Worm (Caenorhabditis elegans) whole organism, mixed stage, embryonic: Measurements from ENCODE around the gene C37H5.14.
A peak's percentile ranks its signal among the peaks of the same experiment; 100 is the strongest.

Experiments
- M03D4.4 ChIP-seq: sonication (generic microtip); optimal IDR thresholded peaks from 2 replicates; lab custom pipeline; 2017; ENCODE audit warnings: mild to moderate bottlenecking, missing genetic modification characterization, missing compliant biosample characterization
- bed-3 ChIP-seq: fragments of 200-800 bp; sonication (Bioruptor generic); optimal IDR thresholded peaks from 3 replicates; lab custom pipeline; 2018; ENCODE audit warnings: mild to moderate bottlenecking, missing genetic modification characterization, moderate library complexity, missing compliant biosample characterization
- blmp-1 ChIP-seq: fragments of 150-350 bp; optimal IDR thresholded peaks from 2 replicates; lab custom pipeline; 2014; ENCODE audit warnings: missing biosample characterization, missing genetic modification characterization
- ceh-39 ChIP-seq: fragments of 150-350 bp; optimal IDR thresholded peaks from 2 replicates; lab custom pipeline; 2014; ENCODE audit warnings: missing biosample characterization, missing genetic modification characterization
- ceh-43 ChIP-seq: fragments of 200-800 bp; sonication (Bioruptor generic); optimal IDR thresholded peaks from 2 replicates; lab custom pipeline; 2018; ENCODE audit warnings: mild to moderate bottlenecking, missing genetic modification characterization, moderate library complexity, missing compliant biosample characterization
- ceh-83 ChIP-seq: fragments of 200-800 bp; sonication (Bioruptor generic); optimal IDR thresholded peaks from 2 replicates; lab custom pipeline; 2018; ENCODE audit warnings: mild to moderate bottlenecking, missing genetic modification characterization, missing compliant biosample characterization
- ces-1 ChIP-seq: fragments of 150-350 bp; optimal IDR thresholded peaks from 2 replicates; lab custom pipeline; 2014; ENCODE audit warnings: missing biosample characterization, missing genetic modification reagents, missing genetic modification characterization
- cnd-1 ChIP-seq: fragments of 200-800 bp; sonication (Bioruptor generic); optimal IDR thresholded peaks from 2 replicates; lab custom pipeline; 2018; ENCODE audit warnings: mild to moderate bottlenecking, missing genetic modification characterization, missing compliant biosample characterization
- drap-1 ChIP-seq: fragments of 200-800 bp; sonication (Bioruptor generic); optimal IDR thresholded peaks from 3 replicates; lab custom pipeline; 2018; ENCODE audit warnings: mild to moderate bottlenecking, missing genetic modification characterization, missing compliant biosample characterization
- elt-1 ChIP-seq: sonication (generic microtip); optimal IDR thresholded peaks from 2 replicates; lab custom pipeline; 2017; ENCODE audit warnings: missing genetic modification characterization, mild to moderate bottlenecking, missing compliant biosample characterization, antibody characterized with exemption, moderate library complexity, borderline replicate concordance; ENCODE audit not compliant: insufficient read depth
- elt-3 ChIP-seq: fragments of 150-350 bp; optimal IDR thresholded peaks from 2 replicates; lab custom pipeline; 2014; ENCODE audit warnings: missing biosample characterization, missing genetic modification characterization
- flh-1 ChIP-seq: fragments of 200-800 bp; sonication (Bioruptor generic); optimal IDR thresholded peaks from 2 replicates; lab custom pipeline; 2018; ENCODE audit warnings: mild to moderate bottlenecking, missing genetic modification characterization, moderate library complexity, missing compliant biosample characterization
- ham-2 ChIP-seq: fragments of 200-800 bp; sonication (Bioruptor generic); optimal IDR thresholded peaks from 2 replicates; lab custom pipeline; 2018; ENCODE audit warnings: mild to moderate bottlenecking, missing genetic modification characterization, missing compliant biosample characterization
- hlh-1 ChIP-seq: fragments of 150-350 bp; optimal IDR thresholded peaks from 2 replicates; lab custom pipeline; 2014; ENCODE audit warnings: missing biosample characterization, missing genetic modification reagents, missing genetic modification characterization
- lin-13 ChIP-seq: fragments of 150-350 bp; optimal IDR thresholded peaks from 2 replicates; lab custom pipeline; 2014; ENCODE audit warnings: missing biosample characterization, missing genetic modification characterization
- lin-32 ChIP-seq: fragments of 200-800 bp; sonication (Bioruptor generic); optimal IDR thresholded peaks from 2 replicates; lab custom pipeline; 2018; ENCODE audit warnings: mild to moderate bottlenecking, missing genetic modification characterization, missing compliant biosample characterization
- lsy-2 ChIP-seq: fragments of 150-350 bp; optimal IDR thresholded peaks from 2 replicates; lab custom pipeline; 2014; ENCODE audit warnings: missing biosample characterization, missing genetic modification characterization
- mab-5 ChIP-seq: fragments of 150-350 bp; optimal IDR thresholded peaks from 2 replicates; lab custom pipeline; 2014; ENCODE audit warnings: missing biosample characterization, missing genetic modification characterization
- mep-1 ChIP-seq: fragments of 150-350 bp; optimal IDR thresholded peaks from 2 replicates; lab custom pipeline; 2017; ENCODE audit warnings: missing biosample characterization, missing genetic modification reagents, missing genetic modification characterization, inconsistent platforms
- nhr-12 ChIP-seq: fragments of 150-350 bp; optimal IDR thresholded peaks from 2 replicates; lab custom pipeline; 2014; ENCODE audit warnings: missing biosample characterization, missing genetic modification characterization
- nhr-2 ChIP-seq: fragments of 150-350 bp; optimal IDR thresholded peaks from 2 replicates; lab custom pipeline; 2014; ENCODE audit warnings: missing biosample characterization, missing genetic modification characterization
- nhr-237 ChIP-seq: fragments of 150-350 bp; optimal IDR thresholded peaks from 2 replicates; lab custom pipeline; 2014; ENCODE audit warnings: missing biosample characterization, missing genetic modification characterization
- nhr-28 ChIP-seq: fragments of 150-350 bp; optimal IDR thresholded peaks from 2 replicates; lab custom pipeline; 2014; ENCODE audit warnings: missing biosample characterization, missing genetic modification characterization
- pha-4 ChIP-seq: fragments of 150-350 bp; optimal IDR thresholded peaks from 2 replicates; lab custom pipeline; 2018; ENCODE audit warnings: missing biosample characterization, missing genetic modification reagents, missing genetic modification characterization
- sem-2 ChIP-seq: fragments of 200-800 bp; sonication (Bioruptor generic); optimal IDR thresholded peaks from 2 replicates; lab custom pipeline; 2018; ENCODE audit warnings: mild to moderate bottlenecking, missing genetic modification characterization, missing compliant biosample characterization
- snpc-4 ChIP-seq: fragments of 150-350 bp; optimal IDR thresholded peaks from 2 replicates; lab custom pipeline; 2014; ENCODE audit warnings: missing biosample characterization, missing genetic modification characterization
- sptf-1 ChIP-seq: sonication (generic microtip); optimal IDR thresholded peaks from 2 replicates; lab custom pipeline; 2017; ENCODE audit warnings: mild to moderate bottlenecking, missing genetic modification characterization, moderate library complexity, missing compliant biosample characterization
- tbx-8 ChIP-seq: fragments of 200-800 bp; sonication (Bioruptor generic); optimal IDR thresholded peaks from 2 replicates; lab custom pipeline; 2018; ENCODE audit warnings: mild to moderate bottlenecking, missing genetic modification characterization, moderate library complexity, missing compliant biosample characterization
- unc-120 ChIP-seq: sonication (generic microtip); optimal IDR thresholded peaks from 2 replicates; lab custom pipeline; 2017; ENCODE audit warnings: missing genetic modification characterization, missing compliant biosample characterization; ENCODE audit not compliant: poor library complexity, severe bottlenecking
- unc-39 ChIP-seq: fragments of 150-350 bp; optimal IDR thresholded peaks from 2 replicates; lab custom pipeline; 2014; ENCODE audit warnings: missing biosample characterization, missing genetic modification characterization
- unc-62 ChIP-seq: fragments of 150-350 bp; optimal IDR thresholded peaks from 2 replicates; lab custom pipeline; 2014; ENCODE audit warnings: missing biosample characterization, missing genetic modification reagents, missing genetic modification characterization
- zip-8 ChIP-seq: fragments of 150-350 bp; optimal IDR thresholded peaks from 2 replicates; lab custom pipeline; 2014; ENCODE audit warnings: missing biosample characterization, missing genetic modification characterization
- ztf-11 ChIP-seq: fragments of 150-350 bp; optimal IDR thresholded peaks from 2 replicates; lab custom pipeline; 2014; ENCODE audit warnings: missing biosample characterization, missing genetic modification characterization

The C37H5.14 gene

DNA sequence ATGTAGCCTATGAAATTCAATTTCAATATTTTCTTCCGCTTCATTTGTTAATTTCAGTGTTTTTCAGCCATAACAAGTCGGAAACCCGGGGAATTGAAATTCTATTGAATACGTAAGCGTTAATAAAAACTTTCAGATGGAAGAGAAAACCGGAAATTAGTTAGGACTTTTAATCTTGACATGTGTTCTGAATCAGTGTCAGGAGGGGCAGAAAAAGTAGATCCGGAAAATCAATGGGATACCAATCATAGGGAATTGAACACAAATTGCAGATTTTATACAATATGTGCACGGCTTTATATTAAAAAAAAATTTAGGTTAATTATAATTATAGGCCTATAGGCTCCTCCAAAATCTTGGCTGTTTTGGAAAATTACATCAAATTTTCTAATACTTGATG, 30.2 kb upstream of the C37H5.14 start:
- TF ChIP-seq nhr-2 (tag; lab: Kevin White, UChicago) (no peak), M03D4.4 (tag; lab: Kevin White, UChicago) (no peak), ceh-83 (GFP tag; lab: Kevin White, UChicago) (no peak), bed-3 (GFP tag; lab: Kevin White, UChicago) (no peak), unc-120 (no peak), lin-32 (GFP tag; lab: Kevin White, UChicago) (no peak), zip-8 (tag; lab: Kevin White, UChicago) (no peak), lin-13 (tag; lab: Kevin White, UChicago) (no peak), drap-1 (no peak), elt-1 (tag; lab: Kevin White, UChicago) (no peak)

DNA sequence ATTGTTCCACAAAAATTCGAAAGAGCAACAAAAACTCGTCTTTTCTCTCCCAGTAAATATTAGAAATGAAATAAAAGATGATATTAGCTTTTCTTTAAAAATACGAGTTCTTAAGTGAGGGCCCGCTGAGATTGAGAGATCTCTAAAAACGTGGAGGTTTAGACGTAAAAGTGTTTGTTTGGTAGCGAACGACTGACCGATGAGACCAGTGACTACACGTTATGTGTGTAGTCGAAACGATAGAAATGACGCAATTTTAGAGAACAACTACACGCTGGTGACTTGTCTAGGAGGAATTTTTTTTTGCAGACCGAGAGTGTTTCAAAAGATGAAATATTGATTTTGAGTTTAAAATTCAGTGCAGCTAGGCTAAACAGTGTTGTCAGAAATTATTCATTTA, 28.6 kb upstream of the C37H5.14 start, which contains the start of gene C37H5.13:
Gene C37H5.13 (minus strand): TSS at position 229 of the 400 bp plus-strand sequence.
- TF ChIP-seq nhr-2 (tag; lab: Kevin White, UChicago) (no peak), zip-8 (tag; lab: Kevin White, UChicago) (peak; percentile 43)

DNA sequence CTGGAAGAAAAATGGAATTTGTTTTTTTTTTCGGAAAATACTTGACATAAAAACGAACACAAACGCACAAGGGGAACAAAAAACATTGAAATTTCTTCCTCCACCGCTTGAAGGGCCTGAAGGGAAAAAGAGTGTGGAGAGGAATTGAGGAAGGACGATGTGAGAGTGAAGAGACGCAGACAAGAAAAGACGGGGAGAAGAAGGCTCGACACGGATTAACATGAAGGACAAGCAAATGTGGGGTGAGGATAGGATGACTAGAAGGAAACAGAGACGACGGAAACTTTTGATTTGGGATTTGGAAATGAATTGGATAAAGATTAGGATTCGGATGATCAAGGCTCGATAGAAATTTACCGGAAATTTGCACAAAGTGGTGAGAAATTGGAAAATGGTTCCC, 26.3 kb upstream of the C37H5.14 start:
- TF ChIP-seq sem-2 (no peak), ces-1 (GFP tag; lab: Kevin White, UChicago) (peak; percentile 39), hlh-1 (tag; lab: Kevin White, UChicago) (no peak), mep-1 (tag; lab: Kevin White, UChicago) (peak; percentile 13), unc-62 (peak; percentile 37), unc-120 (peak; percentile 20), sptf-1 (tag; lab: Kevin White, UChicago) (peak; percentile 12)

DNA sequence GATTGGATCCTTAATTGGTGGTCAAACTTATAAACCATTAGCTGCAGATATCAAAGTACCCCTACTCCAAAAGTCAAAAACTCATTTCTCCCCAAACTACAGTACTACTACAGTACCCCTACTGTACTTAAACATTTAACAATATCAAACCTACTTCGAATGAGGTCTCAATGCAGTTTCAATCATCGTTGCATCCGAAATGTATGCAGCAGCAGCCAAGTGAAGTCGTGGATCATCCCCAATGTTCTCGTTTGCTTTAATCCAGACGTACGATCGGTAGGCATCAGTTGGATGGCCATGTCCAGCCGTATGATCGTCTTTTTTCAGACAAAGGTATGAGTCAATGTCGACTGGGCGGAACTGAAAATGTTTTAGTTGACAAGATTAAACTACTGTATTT, 23.4 kb upstream of the C37H5.14 start:
- TF ChIP-seq snpc-4 (tag; lab: Kevin White, UChicago) (no peak), nhr-237 (no peak), tbx-8 (GFP tag; lab: Kevin White, UChicago) (no peak), pha-4 (tag; lab: Kevin White, UChicago) (no peak), mep-1 (tag; lab: Kevin White, UChicago) (no peak), zip-8 (tag; lab: Kevin White, UChicago) (no peak), unc-120 (no peak), nhr-28 (tag; lab: Kevin White, UChicago) (no peak), mab-5 (no peak), elt-1 (tag; lab: Kevin White, UChicago) (no peak), lsy-2 (tag; lab: Kevin White, UChicago) (no peak), ham-2 (no peak), unc-62 (no peak), M03D4.4 (tag; lab: Kevin White, UChicago) (no peak)

DNA sequence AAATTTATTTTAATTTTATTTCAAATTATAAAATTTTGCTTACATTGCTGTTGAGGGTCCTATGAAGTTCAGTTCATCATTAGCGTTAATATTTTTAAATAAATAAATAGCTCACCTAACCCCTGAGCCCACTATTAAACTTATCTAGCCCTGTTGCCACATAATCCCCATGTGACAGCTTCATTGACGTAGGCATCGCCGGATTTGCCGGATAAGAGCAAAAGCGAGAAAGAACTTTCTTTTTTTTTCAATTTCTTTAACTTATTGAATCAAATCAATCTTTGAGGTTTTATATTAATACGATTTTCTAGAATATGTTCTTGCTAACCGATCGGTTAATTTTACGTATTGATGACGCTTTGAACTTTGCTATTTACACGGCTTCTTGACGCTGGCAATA, 17.8 kb upstream of the C37H5.14 start:
- TF ChIP-seq tbx-8 (GFP tag; lab: Kevin White, UChicago) (no peak), unc-120 (no peak), blmp-1 (tag; lab: Kevin White, UChicago) (no peak), mab-5 (no peak), zip-8 (tag; lab: Kevin White, UChicago) (no peak), nhr-2 (tag; lab: Kevin White, UChicago) (no peak), bed-3 (GFP tag; lab: Kevin White, UChicago) (no peak), nhr-237 (no peak), drap-1 (no peak), lin-32 (GFP tag; lab: Kevin White, UChicago) (no peak), ham-2 (no peak), lsy-2 (tag; lab: Kevin White, UChicago) (no peak), unc-62 (no peak), pha-4 (tag; lab: Kevin White, UChicago) (no peak), nhr-12 (tag; lab: Kevin White, UChicago) (no peak), ces-1 (GFP tag; lab: Kevin White, UChicago) (no peak), unc-39 (tag; lab: Kevin White, UChicago) (no peak), M03D4.4 (tag; lab: Kevin White, UChicago) (no peak), sptf-1 (tag; lab: Kevin White, UChicago) (no peak), ceh-83 (GFP tag; lab: Kevin White, UChicago) (no peak)

DNA sequence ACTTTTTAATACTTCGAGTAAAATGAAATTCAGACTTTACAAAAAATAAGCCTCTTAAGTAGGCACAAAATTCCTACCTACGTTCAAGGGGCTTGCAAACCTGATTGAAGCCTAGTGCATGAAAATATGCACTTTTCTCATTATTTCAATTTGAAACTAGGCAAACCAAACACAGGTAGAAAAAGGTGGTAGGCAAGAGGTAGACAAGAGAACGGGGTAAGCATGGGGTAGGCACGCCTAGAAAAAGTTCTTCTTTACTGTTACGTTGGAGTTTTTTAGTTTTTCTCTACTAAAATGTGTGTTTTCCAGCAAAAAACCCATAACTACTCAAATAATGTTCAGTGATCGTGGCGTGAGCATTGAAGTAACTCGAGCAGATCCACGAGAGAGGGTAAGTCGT, 17.0 kb upstream of the C37H5.14 start, which contains the start of gene nex-4:
Gene nex-4 (plus strand): TSS at position 301 of the 400 bp plus-strand sequence.
- no peak for TF ChIP-seq nhr-2 (tag; lab: Kevin White, UChicago)
- TF ChIP-seq ces-1 (GFP tag; lab: Kevin White, UChicago) = no peak
- TF ChIP-seq ztf-11 = no peak
- TF ChIP-seq ceh-43 (GFP tag; lab: Kevin White, UChicago) = no peak
- no peak for TF ChIP-seq hlh-1 (tag; lab: Kevin White, UChicago)
- no peak for TF ChIP-seq flh-1 (GFP tag; lab: Kevin White, UChicago)
- no peak for TF ChIP-seq lin-13 (tag; lab: Kevin White, UChicago)
- TF ChIP-seq nhr-237 = no peak
- TF ChIP-seq elt-3 = no peak
- no peak for TF ChIP-seq lin-32 (GFP tag; lab: Kevin White, UChicago)
- TF ChIP-seq unc-39 (tag; lab: Kevin White, UChicago) = no peak
- TF ChIP-seq lsy-2 (tag; lab: Kevin White, UChicago) = no peak
- no peak for TF ChIP-seq M03D4.4 (tag; lab: Kevin White, UChicago)
- TF ChIP-seq unc-120 = no peak
- no peak for TF ChIP-seq snpc-4 (tag; lab: Kevin White, UChicago)
- TF ChIP-seq elt-1 (tag; lab: Kevin White, UChicago) = no peak
- TF ChIP-seq ceh-39 (tag; lab: Kevin White, UChicago) = no peak
- TF ChIP-seq nhr-28 (tag; lab: Kevin White, UChicago) = no peak
- no peak for TF ChIP-seq cnd-1 (tag; lab: Kevin White, UChicago)
- no peak for TF ChIP-seq zip-8 (tag; lab: Kevin White, UChicago)
